Worm (Caenorhabditis elegans): ENCODE results near the gene srz-100.

DNA sequence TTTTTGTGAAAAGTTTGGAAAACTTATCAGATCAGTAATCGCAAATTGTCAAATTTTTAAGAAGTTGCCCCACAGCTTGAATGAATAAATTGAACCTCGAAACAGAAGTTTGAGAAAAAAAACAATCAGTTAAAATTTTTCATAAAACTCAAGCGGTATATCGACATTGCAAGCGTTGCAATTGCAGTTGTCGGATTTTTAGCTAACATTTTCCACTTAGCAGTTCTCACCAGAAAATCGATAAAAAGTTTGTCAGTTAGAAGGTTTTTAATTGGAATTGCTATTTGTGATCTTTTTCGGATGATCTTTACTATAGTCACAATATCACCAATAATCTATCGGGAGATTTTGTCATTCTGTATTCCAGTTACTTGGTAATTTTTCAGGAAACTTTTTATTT is 46.0 kb upstream of the srz-100 start, which contains the start of gene srw-43:
- TF ChIP-seq tbx-8 (GFP tag; optimal IDR thresholded peaks at IDR 0.05) = no peak
- TF ChIP-seq M03D4.4 (tag; optimal IDR thresholded peaks at IDR 0.05) = no peak
- no peak for TF ChIP-seq sptf-1 (tag; optimal IDR thresholded peaks at IDR 0.05)
- no peak for TF ChIP-seq unc-39 (tag; optimal IDR thresholded peaks at IDR 0.05)
- no peak for TF ChIP-seq elt-3 (tag; optimal IDR thresholded peaks at IDR 0.05)
- no peak for TF ChIP-seq ztf-11 (tag; optimal IDR thresholded peaks at IDR 0.05)
- TF ChIP-seq mep-1 (tag; optimal IDR thresholded peaks at IDR 0.05) = no peak
- no peak for TF ChIP-seq lsy-2 (tag; optimal IDR thresholded peaks at IDR 0.05)
- TF ChIP-seq pha-4 (tag; optimal IDR thresholded peaks at IDR 0.05) = no peak
- no peak for TF ChIP-seq hlh-1 (tag; optimal IDR thresholded peaks at IDR 0.05)
- TF ChIP-seq sem-2 (GFP tag; optimal IDR thresholded peaks at IDR 0.05) = no peak
- no peak for TF ChIP-seq unc-120 (tag; optimal IDR thresholded peaks at IDR 0.05; ENCODE audit: poor library complexity, severe bottlenecking)
